Fruit fly (Drosophila melanogaster) S2 (cell line): ENCODE measurements around the gene CG14402.

Experiments used
- CG8478 ChIP-seq: fragments of >200 bp; optimal IDR thresholded peaks from 2 replicates; lab custom pipeline; 2018
- CTCF ChIP-seq, 2 experiments: fragments of >200 bp; optimal IDR thresholded peaks; 2 replicates each; lab custom pipeline; 2018

- TF ChIP-seq CG8478 (lab: Kevin White, UChicago), result no peak
- no peak for TF ChIP-seq CTCF (optimal IDR thresholded peaks at IDR 0.05; lab: Kevin White, UChicago)
Measured at dm6 chr2L:20840006-20840405, 9.1 kb upstream of the CG14402 start.
